Worm (Caenorhabditis elegans): ENCODE results near the gene R08E5.4.

R08E5.4 gene

DNA sequence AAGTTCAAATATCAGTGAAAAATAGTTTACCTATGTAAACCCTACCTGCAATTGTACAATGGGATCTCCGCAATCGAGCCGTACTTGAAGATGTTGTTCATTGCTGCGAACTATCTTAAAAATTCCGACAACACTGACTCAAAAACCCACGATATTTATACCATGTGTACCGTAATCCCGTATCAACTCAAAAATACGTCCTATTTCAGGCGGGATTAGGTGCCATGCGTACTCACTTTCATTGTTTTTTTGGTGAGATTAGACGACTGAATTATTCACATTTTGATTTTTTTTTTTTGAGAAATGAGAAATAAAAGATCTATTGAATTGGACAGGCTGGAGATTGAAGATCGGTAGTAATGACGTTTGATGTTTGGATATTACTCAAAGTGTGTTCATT lies 32.0 kb downstream of the R08E5.4 start, which contains the start of gene srt-30:
TSS of gene srt-30 (minus strand) at position 101 of the 400 bp plus-strand sequence.
- TF ChIP-seq sptf-2 (GFP tag; optimal IDR thresholded peaks at IDR 0.05), result no peak
- TF ChIP-seq F52B5.7 (tag; optimal IDR thresholded peaks at IDR 0.05), result no peak
- TF ChIP-seq Y79H2A.3 (GFP tag; conservative IDR thresholded peaks at IDR 0.05), result no peak
- TF ChIP-seq hsf-1 (GFP tag; IDR thresholded peaks at IDR 0.05), result no peak
- TF ChIP-seq F33H1.4 (GFP tag; IDR thresholded peaks at IDR 0.05), result no peak
- TF ChIP-seq nhr-120 (GFP tag; IDR thresholded peaks at IDR 0.05), result no peak
- no peak for TF ChIP-seq ets-4 (GFP tag; optimal IDR thresholded peaks at IDR 0.05)
- no peak for TF ChIP-seq bed-2 (GFP tag; IDR thresholded peaks at IDR 0.05)
- TF ChIP-seq mes-4 (tag; optimal IDR thresholded peaks at IDR 0.05), result no peak
- no peak for TF ChIP-seq sdz-38 (tag; optimal IDR thresholded peaks at IDR 0.05)
- TF ChIP-seq snpc-1.1 (tag; optimal IDR thresholded peaks at IDR 0.05; ENCODE audit: insufficient read depth), result no peak
- no peak for TF ChIP-seq ztf-26 (tag; optimal IDR thresholded peaks at IDR 0.05)
- no peak for TF ChIP-seq F37B4.10 (GFP tag; IDR thresholded peaks at IDR 0.05)
- no peak for TF ChIP-seq mel-28 (tag; optimal IDR thresholded peaks at IDR 0.05; ENCODE audit: borderline replicate concordance)
- no peak for TF ChIP-seq ztf-22 (GFP tag; optimal IDR thresholded peaks at IDR 0.05)
- TF ChIP-seq F57C9.4 (tag; optimal IDR thresholded peaks at IDR 0.05), result no peak
- no peak for TF ChIP-seq F39B2.1 (GFP tag; IDR thresholded peaks at IDR 0.05)
- no peak for TF ChIP-seq let-526 (GFP tag; IDR thresholded peaks at IDR 0.05)

ce11 chrV:3801787-3802417 lies 33.5 kb downstream of the R08E5.4 start:
- TF ChIP-seq lir-1 (GFP tag; conservative IDR thresholded peaks at IDR 0.05) (no peak), K12H6.12 (tag; optimal IDR thresholded peaks at IDR 0.05) (no peak), rcor-1 (GFP tag; IDR thresholded peaks at IDR 0.05) (no peak), hlh-26 (GFP tag; conservative IDR thresholded peaks at IDR 0.05) (no peak), tbp1 (GFP tag; optimal IDR thresholded peaks at IDR 0.05) (no peak), let-607 (tag; optimal IDR thresholded peaks at IDR 0.05) (no peak), sea-2 (GFP tag; IDR thresholded peaks at IDR 0.05) (no peak), K11D2.4 (GFP tag; IDR thresholded peaks at IDR 0.05) (no peak), pbrm-1 (GFP tag; IDR thresholded peaks at IDR 0.05) (no peak), madf-10 (tag; optimal IDR thresholded peaks at IDR 0.05) (no peak), cebp-1 (GFP tag; IDR thresholded peaks at IDR 0.05) (no peak), cebp-1 (tag; optimal IDR thresholded peaks at IDR 0.05) (no peak), Y53G8AR.9 (GFP tag; conservative IDR thresholded peaks at IDR 0.05) (no peak)

ce11 chrV:3803343-3803742 lies 35.0 kb downstream of the R08E5.4 start, which contains the start of gene cyp-33C8:
TSS of gene cyp-33C8 (minus strand) at chrV:3803542.
- no peak for TF ChIP-seq ceh-58 (GFP tag; IDR thresholded peaks at IDR 0.05)
- TF ChIP-seq ceh-27 (GFP tag; optimal IDR thresholded peaks at IDR 0.05), result peak; percentile 10
- no peak for TF ChIP-seq nfya-2 (GFP tag; IDR thresholded peaks at IDR 0.05)
- TF ChIP-seq attf-5 (GFP tag; optimal IDR thresholded peaks at IDR 0.05), result peak; percentile 51
- peak; percentile 31 for TF ChIP-seq nhr-80 (tag; optimal IDR thresholded peaks at IDR 0.05)
- TF ChIP-seq dpl-1 (GFP tag; optimal IDR thresholded peaks at IDR 0.05), result no peak
- no peak for TF ChIP-seq lsy-27 (tag; optimal IDR thresholded peaks at IDR 0.05; ENCODE audit: borderline replicate concordance, insufficient read depth)
- TF ChIP-seq ccch-3 (GFP tag; optimal IDR thresholded peaks at IDR 0.05), result no peak
- TF ChIP-seq B0261.1 (tag; optimal IDR thresholded peaks at IDR 0.05), result no peak
- TF ChIP-seq nfyb-1 (GFP tag; IDR thresholded peaks at IDR 0.05), result no peak
- TF ChIP-seq lin-40 (tag; optimal IDR thresholded peaks at IDR 0.05), result no peak
- no peak for TF ChIP-seq dox-1 (GFP tag; IDR thresholded peaks at IDR 0.05)
- TF ChIP-seq F52B5.7 (tag; optimal IDR thresholded peaks at IDR 0.05), result no peak
- no peak for TF ChIP-seq lsl-1 (GFP tag; optimal IDR thresholded peaks at IDR 0.05)
- TF ChIP-seq ztf-22 (GFP tag; optimal IDR thresholded peaks at IDR 0.05), result no peak
- TF ChIP-seq mxl-1 (tag; optimal IDR thresholded peaks at IDR 0.05), result no peak
- TF ChIP-seq lir-1 (GFP tag; conservative IDR thresholded peaks at IDR 0.05), result no peak
- TF ChIP-seq hmg-1.2 (GFP tag; IDR thresholded peaks at IDR 0.05), result peak; percentile 6; the same call in 1 of the 2 replicates
- no peak for TF ChIP-seq athp-1 (tag; optimal IDR thresholded peaks at IDR 0.05)

Measured in whole organism, young adult.